Worm (Caenorhabditis elegans) whole organism, late embryonic: Measurements from ENCODE around the gene F46H6.5.

Experiments used
- F13H6.1 ChIP-seq: sonication (generic microtip); optimal IDR thresholded peaks from 2 replicates; lab custom pipeline; 2016; ENCODE audit warnings: missing genetic modification characterization, missing compliant biosample characterization
- ama-1 ChIP-seq: fragments of 150-350 bp; optimal IDR thresholded peaks from 2 replicates; lab custom pipeline; 2014
- ets-4 ChIP-seq: sonication (generic microtip); optimal IDR thresholded peaks from 2 replicates; lab custom pipeline; 2016; ENCODE audit warnings: missing genetic modification characterization, missing compliant biosample characterization
- nfya-1 ChIP-seq: sonication (generic microtip); optimal IDR thresholded peaks from 2 replicates; lab custom pipeline; 2017; ENCODE audit warnings: missing genetic modification characterization, mild to moderate bottlenecking, missing compliant biosample characterization, antibody characterized with exemption, moderate library complexity
- pha-2 ChIP-seq: sonication (generic microtip); optimal IDR thresholded peaks from 2 replicates; lab custom pipeline; 2017; ENCODE audit warnings: mild to moderate bottlenecking, missing genetic modification characterization, missing compliant biosample characterization
- pqm-1 ChIP-seq: sonication (generic microtip); optimal IDR thresholded peaks from 2 replicates; lab custom pipeline; 2016; ENCODE audit warnings: missing genetic modification characterization, missing compliant biosample characterization
- unc-3 ChIP-seq, 2 experiments: fragments of 200-800 bp in 1 of 2; sonication (Bioruptor generic) in 1 of 2; sonication (generic microtip) in 1 of 2; conservative IDR thresholded peaks in 1 of 2; optimal IDR thresholded peaks in 1 of 2; 2 replicates each; pipeline versions ENCODE4 v1.3.6 to Lab custom; 2016 to 2022; ENCODE audit warnings: missing compliant biosample characterization in 2 of 2, missing genetic modification characterization in 2 of 2, missing genetic modification reagents in 1 of 2

ce11 chrX:4534112-4534511, 42.1 kb upstream of the F46H6.5 start:
- TF ChIP-seq ets-4 (no peak), pha-2 (tag; lab: Kevin White, UChicago) (no peak), unc-3 (GFP tag; conservative IDR thresholded peaks at IDR 0.05; lab: Robert Waterston, UW) (no peak), unc-3 (tag; optimal IDR thresholded peaks at IDR 0.05; lab: Kevin White, UChicago) (no peak), nfya-1 (no peak), ama-1 (lab: Kevin White, UChicago) (no peak), F13H6.1 (tag; lab: Kevin White, UChicago) (no peak), pqm-1 (tag; lab: Kevin White, UChicago) (no peak)
